Worm (Caenorhabditis elegans) whole organism, L1 larva: ENCODE data around the gene nhr-21.
A peak's percentile ranks its signal among the peaks of the same experiment; 100 is the strongest.

Experiments
- C16A3.4 ChIP-seq: fragments of 150-350 bp; optimal IDR thresholded peaks from 2 replicates; lab custom pipeline; 2014; ENCODE audit warnings: missing biosample characterization, missing genetic modification characterization
- alr-1 ChIP-seq: fragments of 200-800 bp; sonication (Bioruptor generic); optimal IDR thresholded peaks from 2 replicates; lab custom pipeline; 2018; ENCODE audit warnings: borderline replicate concordance, mild to moderate bottlenecking, missing genetic modification characterization, missing compliant biosample characterization
- blmp-1 ChIP-seq: fragments of 150-350 bp; optimal IDR thresholded peaks from 2 replicates; lab custom pipeline; 2014; ENCODE audit warnings: missing biosample characterization, missing genetic modification characterization
- efl-1 ChIP-seq, 4 experiments: fragments of 150-350 bp; optimal IDR thresholded peaks in 3 of 4; peaks in 1 of 4; 1 replicate in 1 of 4; 2 replicates in 3 of 4; lab custom pipeline; 2014; ENCODE audit warnings: missing biosample characterization in 2 of 4, missing genetic modification characterization in 2 of 4, missing genetic modification reagents in 2 of 4
- egl-13 ChIP-seq: sonication (generic microtip); optimal IDR thresholded peaks from 2 replicates; lab custom pipeline; 2016; ENCODE audit warnings: missing genotype, missing genetic modification reagents, missing genetic modification characterization, missing compliant biosample characterization
- elt-2 ChIP-seq: sonication (generic microtip); optimal IDR thresholded peaks from 2 replicates; lab custom pipeline; 2016; ENCODE audit warnings: missing genetic modification characterization, mild to moderate bottlenecking, inconsistent platforms, missing compliant biosample characterization, missing genetic modification reagents
- elt-3 ChIP-seq, 6 experiments: fragments of 150-350 bp in 1 of 6; sonication (generic microtip); optimal IDR thresholded peaks; 2 replicates each; lab custom pipeline; 2017 to 2018; ENCODE audit warnings: missing biosample characterization in 6 of 6, missing genetic modification characterization in 6 of 6, inconsistent platforms in 1 of 6
- fos-1 ChIP-seq: fragments of 150-350 bp; optimal IDR thresholded peaks from 2 replicates; lab custom pipeline; 2014; ENCODE audit warnings: missing biosample characterization, missing genetic modification characterization
- irx-1 ChIP-seq: sonication (generic microtip); optimal IDR thresholded peaks from 2 replicates; lab custom pipeline; 2016; ENCODE audit warnings: missing genetic modification characterization, missing compliant biosample characterization
- isw-1 ChIP-seq: fragments of 200-800 bp; sonication (Bioruptor generic); IDR thresholded peaks from 2 replicates; pipeline ENCODE4 v1.3.6; 2022; ENCODE audit warnings: missing genetic modification characterization, missing compliant biosample characterization
- lin-14 ChIP-seq: fragments of 200-800 bp; sonication (Bioruptor generic); optimal IDR thresholded peaks from 2 replicates; lab custom pipeline; 2018; ENCODE audit warnings: mild to moderate bottlenecking, missing genetic modification characterization, moderate library complexity, missing compliant biosample characterization
- lin-35 ChIP-seq, 2 experiments: fragments of 150-350 bp; optimal IDR thresholded peaks; 2 replicates each; lab custom pipeline; 2014; ENCODE audit warnings: missing biosample characterization in 2 of 2, missing genetic modification characterization in 2 of 2, missing genetic modification reagents in 2 of 2
- lsy-2 ChIP-seq, 2 experiments: fragments of 150-350 bp; optimal IDR thresholded peaks; 2 replicates each; lab custom pipeline; 2014; ENCODE audit warnings: missing biosample characterization in 2 of 2, missing genetic modification characterization in 2 of 2
- mdl-1 ChIP-seq, 2 experiments: fragments of 150-350 bp; optimal IDR thresholded peaks; 2 replicates each; lab custom pipeline; 2014 to 2017; ENCODE audit warnings: missing biosample characterization in 2 of 2, missing genetic modification characterization in 2 of 2, inconsistent platforms in 1 of 2
- mep-1 ChIP-seq: fragments of 150-350 bp; optimal IDR thresholded peaks from 2 replicates; lab custom pipeline; 2014; ENCODE audit warnings: missing biosample characterization, missing genetic modification characterization
- nhr-19 ChIP-seq: fragments of 200-800 bp; sonication (Bioruptor generic); conservative IDR thresholded peaks from 2 replicates; pipeline ENCODE4 v1.3.6; 2022; ENCODE audit warnings: missing genetic modification characterization, missing compliant biosample characterization
- nhr-20 ChIP-seq: sonication (generic microtip); optimal IDR thresholded peaks from 2 replicates; lab custom pipeline; 2016; ENCODE audit warnings: mild to moderate bottlenecking, missing genetic modification characterization, missing compliant biosample characterization
- nhr-47 ChIP-seq: sonication (generic microtip); optimal IDR thresholded peaks from 2 replicates; lab custom pipeline; 2016; ENCODE audit warnings: mild to moderate bottlenecking, missing genetic modification characterization, moderate library complexity, missing compliant biosample characterization
- nhr-71 ChIP-seq: sonication (generic microtip); optimal IDR thresholded peaks from 2 replicates; lab custom pipeline; 2016; ENCODE audit warnings: mild to moderate bottlenecking, missing genetic modification characterization, moderate library complexity, missing compliant biosample characterization
- nhr-76 ChIP-seq: sonication (generic microtip); optimal IDR thresholded peaks from 2 replicates; lab custom pipeline; 2017; ENCODE audit warnings: missing biosample characterization, missing genetic modification characterization
- nhr-84 ChIP-seq: sonication (generic microtip); optimal IDR thresholded peaks from 2 replicates; lab custom pipeline; 2017; ENCODE audit warnings: missing biosample characterization, missing genetic modification characterization
- nhr-85 ChIP-seq: sonication (generic microtip); peaks from one replicate; lab custom pipeline; 2016; ENCODE audit warnings: missing genetic modification characterization, inconsistent platforms, missing compliant biosample characterization
- nhr-90 ChIP-seq: sonication (generic microtip); optimal IDR thresholded peaks from 2 replicates; lab custom pipeline; 2016; ENCODE audit warnings: mild to moderate bottlenecking, missing genetic modification characterization, missing compliant biosample characterization; ENCODE audit not compliant: poor library complexity
- rnt-1 ChIP-seq: sonication (generic microtip); optimal IDR thresholded peaks from 2 replicates; lab custom pipeline; 2016; ENCODE audit warnings: mild to moderate bottlenecking, missing genetic modification characterization, moderate library complexity, missing compliant biosample characterization
- snu-23 ChIP-seq: sonication (generic microtip); optimal IDR thresholded peaks from 2 replicates; lab custom pipeline; 2016; ENCODE audit warnings: missing genetic modification characterization, missing compliant biosample characterization
- sptf-1 ChIP-seq: fragments of 150-350 bp; optimal IDR thresholded peaks from 2 replicates; lab custom pipeline; 2014; ENCODE audit warnings: missing biosample characterization, missing genetic modification characterization
- swsn-7 ChIP-seq: sonication (generic microtip); optimal IDR thresholded peaks from 2 replicates; lab custom pipeline; 2016; ENCODE audit warnings: missing genetic modification characterization, missing compliant biosample characterization
- tbx-2 ChIP-seq: sonication (generic microtip); optimal IDR thresholded peaks from 2 replicates; lab custom pipeline; 2016; ENCODE audit warnings: missing genetic modification characterization, missing compliant biosample characterization
- unc-130 ChIP-seq: fragments of 150-350 bp; optimal IDR thresholded peaks from 2 replicates; lab custom pipeline; 2017; ENCODE audit warnings: missing biosample characterization, missing genetic modification characterization, inconsistent platforms
- unc-30 ChIP-seq: sonication (generic microtip); optimal IDR thresholded peaks from 2 replicates; lab custom pipeline; 2017; ENCODE audit warnings: missing biosample characterization, missing genetic modification characterization
- vab-15 ChIP-seq: sonication (generic microtip); optimal IDR thresholded peaks from 2 replicates; lab custom pipeline; 2017; ENCODE audit warnings: missing genotype, mild to moderate bottlenecking, missing genetic modification characterization, missing compliant biosample characterization
- xbp-1 ChIP-seq: sonication (generic microtip); optimal IDR thresholded peaks from 2 replicates; lab custom pipeline; 2016; ENCODE audit warnings: missing genetic modification characterization, missing compliant biosample characterization
- zag-1 ChIP-seq: fragments of 150-350 bp; optimal IDR thresholded peaks from 2 replicates; lab custom pipeline; 2014; ENCODE audit warnings: missing biosample characterization, missing genetic modification characterization
- ztf-4 ChIP-seq: fragments of 150-350 bp; optimal IDR thresholded peaks from 2 replicates; lab custom pipeline; 2014; ENCODE audit warnings: missing biosample characterization, missing genetic modification characterization

The nhr-21 gene

DNA sequence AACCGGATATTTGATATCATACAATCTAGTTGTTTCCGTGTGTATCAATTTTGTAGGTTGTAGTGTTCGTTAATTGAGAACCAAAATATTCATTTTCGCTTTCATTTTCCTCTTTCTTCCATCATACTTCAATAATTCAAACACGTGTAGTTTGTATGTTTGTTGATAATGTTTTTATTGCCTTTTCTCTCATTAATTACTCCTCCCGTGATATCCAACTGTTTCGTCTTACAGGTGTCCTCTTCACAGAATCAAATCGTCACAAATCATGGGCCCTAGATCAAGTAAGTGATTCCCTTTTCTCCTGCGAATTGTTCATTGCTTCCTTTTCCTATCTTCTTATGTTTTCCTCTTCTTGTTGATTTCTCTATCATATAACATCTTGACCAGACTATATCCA lies at the start of gene nhr-21:
Gene nhr-21 (plus strand): TSS at position 235 of the 400 bp plus-strand sequence.
- TF ChIP-seq fos-1 (tag; lab: Kevin White, UChicago) = peak; percentile 18
- TF ChIP-seq lin-14 (GFP tag; lab: Kevin White, UChicago) = peak; percentile 85
- TF ChIP-seq nhr-20 (tag; lab: Kevin White, UChicago) = peak; percentile 89
- TF ChIP-seq irx-1 (tag; lab: Kevin White, UChicago) = peak; percentile 44
- TF ChIP-seq unc-130 (tag; lab: Kevin White, UChicago) = peak; percentile 28
- no peak for TF ChIP-seq sptf-1 (tag; lab: Kevin White, UChicago)
- peak; percentile 35 for TF ChIP-seq tbx-2 (tag; lab: Kevin White, UChicago)
- peak in 1 of 2 experiments; percentile 40 for TF ChIP-seq lin-35 (GFP tag; optimal IDR thresholded peaks at IDR 0.05; lab: Kevin White, UChicago)
- peak; percentile 73 for TF ChIP-seq nhr-90 (tag; lab: Kevin White, UChicago)
- TF ChIP-seq mep-1 (tag; lab: Kevin White, UChicago) = no peak
- no peak for TF ChIP-seq isw-1 (GFP tag; lab: Robert Waterston, UW)
- TF ChIP-seq ztf-4 = peak; percentile 21
- no peak for TF ChIP-seq unc-30 (tag; lab: Kevin White, UChicago)
- peak; percentile 88 for TF ChIP-seq nhr-71 (tag; lab: Kevin White, UChicago)
- TF ChIP-seq blmp-1 (tag; lab: Kevin White, UChicago) = peak; percentile 89
- TF ChIP-seq mdl-1 (tag; optimal IDR thresholded peaks at IDR 0.05; lab: Kevin White, UChicago) = peak in 1 of 2 experiments; percentile 58
- peak; percentile 46 for TF ChIP-seq nhr-47
- no peak for TF ChIP-seq swsn-7
- peak; percentile 28 to 40 for TF ChIP-seq lsy-2 (tag; optimal IDR thresholded peaks at IDR 0.05; lab: Kevin White, UChicago)
- peak; percentile 74 for TF ChIP-seq nhr-19 (GFP tag; lab: Robert Waterston, UW)
- TF ChIP-seq snu-23 (GFP tag; lab: Kevin White, UChicago) = peak; percentile 66
- TF ChIP-seq vab-15 (tag; lab: Kevin White, UChicago) = peak; percentile 61
- peak; percentile 14 for TF ChIP-seq rnt-1
- no peak for TF ChIP-seq alr-1
- TF ChIP-seq C16A3.4 (tag; lab: Kevin White, UChicago) = peak; percentile 23
- TF ChIP-seq zag-1 (tag; lab: Kevin White, UChicago) = no peak
- TF ChIP-seq nhr-85 = peak; percentile 98
- TF ChIP-seq elt-3 (tag; optimal IDR thresholded peaks at IDR 0.05; lab: Kevin White, UChicago) = peak in 5 of 6 experiments; percentile 46 to 91 (median 62)

DNA sequence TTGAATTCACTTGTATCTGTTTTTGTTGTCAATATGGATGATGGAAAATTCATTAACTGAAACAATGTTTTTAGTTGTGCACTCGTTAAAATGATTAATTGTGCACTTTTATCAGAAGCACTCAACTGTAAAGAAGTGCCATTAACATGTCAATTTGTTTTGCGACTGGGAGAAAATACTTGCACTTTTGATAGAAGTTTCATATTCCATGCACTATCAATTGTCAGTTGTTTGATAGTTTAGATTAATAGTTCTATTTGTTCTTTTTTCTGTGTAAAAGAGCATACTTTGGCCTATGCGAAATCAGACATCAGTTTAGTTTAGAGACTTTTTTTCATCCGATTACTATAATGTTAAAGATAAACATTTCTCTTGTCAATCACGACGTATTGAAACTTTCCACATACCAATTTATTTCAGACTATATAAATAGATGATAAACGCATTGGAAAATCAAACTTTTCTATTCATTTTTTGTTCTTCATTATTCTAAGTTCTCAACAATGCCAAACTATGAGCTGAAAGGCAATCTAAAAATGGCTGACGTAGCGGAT lies 49.0 kb upstream of the nhr-21 start, which contains the start of gene C30G12.2:
Gene C30G12.2 (plus strand): TSS at position 504 of the 554 bp plus-strand sequence.
- TF ChIP-seq nhr-84 (tag; lab: Kevin White, UChicago) (no peak), xbp-1 (tag; lab: Kevin White, UChicago) (no peak), elt-2 (tag; lab: Kevin White, UChicago) (peak; percentile 61), rnt-1 (no peak)

DNA sequence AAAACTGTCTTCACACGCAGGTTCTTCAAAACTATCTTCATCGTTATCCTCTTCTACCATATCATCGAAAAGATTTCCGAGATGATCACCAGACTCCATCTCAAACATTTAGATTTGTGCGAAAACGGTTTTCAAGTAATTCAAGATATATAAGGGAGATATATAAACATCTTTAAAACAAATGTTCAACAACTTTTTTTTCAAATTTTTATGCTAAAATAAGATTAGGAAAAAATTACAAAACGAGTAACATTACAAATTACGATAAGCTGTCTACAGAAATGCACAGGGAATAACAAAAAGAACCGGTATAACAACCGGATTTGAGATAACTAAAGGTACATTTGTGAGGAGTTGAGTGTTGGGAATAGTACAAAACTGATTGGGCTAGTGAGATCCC lies 43.1 kb upstream of the nhr-21 start, which contains the start of gene C30G12.6:
Gene C30G12.6 (minus strand): TSS at position 101 of the 400 bp plus-strand sequence.
- no peak for TF ChIP-seq tbx-2 (tag; lab: Kevin White, UChicago)
- peak; percentile 14 for TF ChIP-seq nhr-85

- TF ChIP-seq mdl-1 (tag; optimal IDR thresholded peaks at IDR 0.05; lab: Kevin White, UChicago) (no peak), nhr-76 (tag; lab: Kevin White, UChicago) (no peak), egl-13 (no peak), unc-30 (tag; lab: Kevin White, UChicago) (no peak), rnt-1 (no peak)
Measured at ce11 chrII:7298197-7298682, 40.8 kb upstream of the nhr-21 start, which contains the start of gene puf-8. Gene puf-8 (minus strand): TSS chrII:7298247.

- TF ChIP-seq efl-1 (optimal IDR thresholded peaks at IDR 0.05; lab: Kevin White, UChicago) (no peak), efl-1 (GFP tag; optimal IDR thresholded peaks at IDR 0.05 in 1 of 2; lab: Kevin White, UChicago) (peak in 1 of 2 experiments; percentile 17), blmp-1 (tag; lab: Kevin White, UChicago) (no peak), nhr-84 (tag; lab: Kevin White, UChicago) (no peak)
Measured at ce11 chrII:7299042-7299441, 40.0 kb upstream of the nhr-21 start, which contains the start of gene C30G12.1. Gene C30G12.1 (plus strand): TSS chrII:7299342.
